Fruit fly (Drosophila melanogaster) whole organism: ENCODE measurements around the gene CG17929.

Experiments used
- pan ChIP-seq: fragments of >200 bp; optimal IDR thresholded peaks from 2 replicates; lab custom pipeline; 2017
- psq ChIP-seq: fragments of >200 bp; optimal IDR thresholded peaks from 2 replicates; lab custom pipeline; 2017

DNA sequence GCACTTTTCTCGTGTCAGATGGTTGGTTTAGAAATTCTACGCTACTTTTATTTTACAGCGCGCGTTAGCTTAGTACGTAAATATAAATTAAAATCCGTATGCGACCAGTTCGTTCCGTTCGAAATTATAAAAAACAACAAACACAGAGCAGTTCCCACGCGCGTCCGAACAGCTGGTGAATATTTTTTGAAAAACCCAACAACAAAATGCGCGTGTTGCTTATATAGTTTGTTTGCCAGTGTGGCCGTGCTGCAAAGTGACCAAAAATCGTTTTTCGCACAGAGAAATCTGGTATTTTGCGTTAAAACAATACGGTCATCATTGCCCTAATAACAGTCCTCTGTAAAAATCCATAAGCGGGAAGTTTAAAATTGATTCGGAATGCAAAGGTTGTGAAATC, 13.1 kb downstream of the CG17929 start:
- TF ChIP-seq pan (lab: Kevin White, UChicago) = no peak
- no peak for TF ChIP-seq psq (lab: Kevin White, UChicago)
